Fruit fly (Drosophila melanogaster) whole organism, prepupa: ENCODE data around the gene CG13841.

Experiments used
- Blimp-1 ChIP-seq: fragments of 200-800 bp; sonication (Bioruptor generic); optimal IDR thresholded peaks from 3 replicates; lab custom pipeline; 2017; ENCODE audit warnings: missing biosample characterization, missing genetic modification characterization, mild to moderate bottlenecking, moderate library complexity, missing genetic modification reagents
- CG16779 ChIP-seq: fragments of 200-800 bp; sonication (Bioruptor generic); optimal IDR thresholded peaks from 3 replicates; lab custom pipeline; 2017; ENCODE audit warnings: missing biosample characterization, mild to moderate bottlenecking, missing genetic modification characterization
- CG6854 ChIP-seq: fragments of 200-800 bp; sonication (Bioruptor generic); optimal IDR thresholded peaks from 2 replicates; lab custom pipeline; 2017; ENCODE audit warnings: missing biosample characterization, mild to moderate bottlenecking, missing genetic modification characterization
- CG8119 ChIP-seq: fragments of 200-800 bp; sonication (Bioruptor generic); IDR thresholded peaks from 3 replicates; pipeline ENCODE4 v1.3.6; 2022; ENCODE audit warnings: missing biosample characterization, missing genetic modification characterization
- Eip78C ChIP-seq: fragments of 200-800 bp; sonication (Bioruptor generic); peaks from one replicate; lab custom pipeline; 2016; ENCODE audit warnings: missing biosample characterization, missing genetic modification characterization
- Sox102F ChIP-seq: fragments of 200-800 bp; sonication (Bioruptor generic); optimal IDR thresholded peaks from 2 replicates; lab custom pipeline; 2016; ENCODE audit warnings: missing biosample characterization, mild to moderate bottlenecking, missing genetic modification characterization
- acj6 ChIP-seq: fragments of 200-800 bp; sonication (Bioruptor generic); optimal IDR thresholded peaks from 3 replicates; lab custom pipeline; 2016; ENCODE audit warnings: missing biosample characterization, missing genetic modification characterization
- cyc ChIP-seq: fragments of 200-800 bp; sonication (Bioruptor generic); optimal IDR thresholded peaks from 3 replicates; lab custom pipeline; 2016; ENCODE audit warnings: missing biosample characterization, missing genetic modification characterization
- fd59A ChIP-seq: fragments of 200-800 bp; sonication (Bioruptor generic); optimal IDR thresholded peaks from 2 replicates; lab custom pipeline; 2017; ENCODE audit warnings: missing biosample characterization, mild to moderate bottlenecking, missing genetic modification characterization, missing genetic modification reagents
- net ChIP-seq: fragments of 200-800 bp; sonication (Bioruptor generic); optimal IDR thresholded peaks from 3 replicates; lab custom pipeline; 2016; ENCODE audit warnings: missing biosample characterization, missing genetic modification characterization
- svp ChIP-seq: fragments of 200-800 bp; sonication (Bioruptor generic); peaks from one replicate; lab custom pipeline; 2016; ENCODE audit warnings: missing biosample characterization, missing genetic modification characterization

DNA sequence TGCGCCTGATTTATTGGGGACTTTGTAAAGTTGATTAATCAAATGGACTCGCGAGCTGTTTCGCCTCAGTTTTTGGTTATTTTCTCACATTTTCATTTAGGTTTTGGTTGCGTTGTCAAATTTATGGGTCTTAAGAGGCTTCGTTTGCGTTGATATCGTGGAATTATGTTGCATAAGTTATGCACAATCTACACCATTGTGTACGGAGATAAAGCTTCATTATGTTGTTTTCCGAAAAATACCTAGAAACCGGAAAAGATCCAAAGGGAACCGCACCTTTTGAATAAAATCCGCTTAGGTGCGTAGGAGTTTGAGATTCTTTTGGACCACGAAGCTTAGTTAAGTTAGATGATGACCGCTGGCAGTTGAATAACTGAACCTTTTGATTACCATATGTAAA lies 10.4 kb downstream of the CG13841 start:
- no peak for TF ChIP-seq Sox102F (GFP tag; lab: Kevin White, UChicago)
- TF ChIP-seq svp = no peak
- no peak for TF ChIP-seq acj6 (GFP tag; lab: Kevin White, UChicago)
- TF ChIP-seq net = no peak
- no peak for TF ChIP-seq cyc (GFP tag; lab: Kevin White, UChicago)
- no peak for TF ChIP-seq CG16779 (tag; lab: Kevin White, UChicago)
- TF ChIP-seq CG8119 (GFP tag; lab: Robert Waterston, UW) = no peak
- no peak for TF ChIP-seq Eip78C (GFP tag; lab: Kevin White, UChicago)
- TF ChIP-seq fd59A = no peak
- no peak for TF ChIP-seq CG6854 (GFP tag; lab: Kevin White, UChicago)
- no peak for TF ChIP-seq Blimp-1
